Worm (Caenorhabditis elegans) whole organism, young adult: ENCODE results near the gene F10E7.1.

Source experiments
- B0261.1 ChIP-seq: sonication (generic microtip); optimal IDR thresholded peaks from 2 replicates; lab custom pipeline; 2016; ENCODE audit warnings: mild to moderate bottlenecking, missing genetic modification characterization, moderate library complexity, missing compliant biosample characterization
- C17E4.6 ChIP-seq: fragments of 200-800 bp; sonication (Bioruptor generic); IDR thresholded peaks from 2 replicates; pipeline ENCODE4 v1.3.6; 2022; ENCODE audit warnings: missing genetic modification reagents, missing genetic modification characterization, missing compliant biosample characterization
- F52B5.7 ChIP-seq: sonication (generic microtip); optimal IDR thresholded peaks from 2 replicates; lab custom pipeline; 2016; ENCODE audit warnings: mild to moderate bottlenecking, missing genetic modification characterization, missing compliant biosample characterization
- F57C9.4 ChIP-seq: sonication (generic microtip); optimal IDR thresholded peaks from 2 replicates; lab custom pipeline; 2017; ENCODE audit warnings: mild to moderate bottlenecking, missing genetic modification characterization, missing compliant biosample characterization
- K12H6.12 ChIP-seq: fragments of 200-800 bp; sonication (Bioruptor generic); optimal IDR thresholded peaks from 2 replicates; lab custom pipeline; 2018; ENCODE audit warnings: mild to moderate bottlenecking, missing genetic modification characterization, missing compliant biosample characterization
- T07F8.4 ChIP-seq: sonication (generic microtip); optimal IDR thresholded peaks from 2 replicates; lab custom pipeline; 2016; ENCODE audit warnings: mild to moderate bottlenecking, missing genetic modification characterization, moderate library complexity, missing compliant biosample characterization
- athp-1 ChIP-seq: sonication (generic microtip); optimal IDR thresholded peaks from 2 replicates; lab custom pipeline; 2017; ENCODE audit warnings: mild to moderate bottlenecking, missing genetic modification characterization, missing compliant biosample characterization
- attf-5 ChIP-seq: fragments of 200-800 bp; sonication (Bioruptor generic); optimal IDR thresholded peaks from 2 replicates; lab custom pipeline; 2018; ENCODE audit warnings: mild to moderate bottlenecking, missing genetic modification characterization, missing compliant biosample characterization
- bed-1 ChIP-seq: fragments of 200-800 bp; sonication (Bioruptor generic); IDR thresholded peaks from 2 replicates; pipeline ENCODE4 v1.3.6; 2022; ENCODE audit warnings: missing genetic modification reagents, missing genetic modification characterization, missing compliant biosample characterization
- ccch-3 ChIP-seq: fragments of 200-800 bp; sonication (Bioruptor generic); optimal IDR thresholded peaks from 2 replicates; lab custom pipeline; 2018; ENCODE audit warnings: mild to moderate bottlenecking, missing genetic modification characterization, missing compliant biosample characterization
- cebp-1 ChIP-seq, 2 experiments: fragments of 200-800 bp in 1 of 2; sonication (Bioruptor generic) in 1 of 2; sonication (generic microtip) in 1 of 2; IDR thresholded peaks in 1 of 2; optimal IDR thresholded peaks in 1 of 2; 2 replicates each; pipeline versions ENCODE4 v1.3.6 to Lab custom; 2017 to 2022; ENCODE audit warnings: missing compliant biosample characterization in 2 of 2, missing genetic modification characterization in 2 of 2, mild to moderate bottlenecking in 1 of 2, missing genetic modification reagents in 1 of 2, moderate library complexity in 1 of 2
- cebp-2 ChIP-seq: fragments of 200-800 bp; sonication (Bioruptor generic); IDR thresholded peaks from 2 replicates; pipeline ENCODE4 v1.3.6; 2022; ENCODE audit warnings: missing genetic modification characterization, missing compliant biosample characterization
- ceh-79 ChIP-seq: sonication (generic microtip); optimal IDR thresholded peaks from 2 replicates; lab custom pipeline; 2017; ENCODE audit warnings: mild to moderate bottlenecking, missing genetic modification characterization, missing compliant biosample characterization
- ceh-91 ChIP-seq: fragments of 200-800 bp; sonication (Bioruptor generic); IDR thresholded peaks from 2 replicates; pipeline ENCODE4 v1.3.6; 2022; ENCODE audit warnings: missing genetic modification reagents, missing genetic modification characterization, missing compliant biosample characterization
- die-1 ChIP-seq: sonication (generic microtip); optimal IDR thresholded peaks from 2 replicates; lab custom pipeline; 2016; ENCODE audit warnings: missing genotype, mild to moderate bottlenecking, missing genetic modification characterization, missing compliant biosample characterization
- dpl-1 ChIP-seq: fragments of 150-350 bp; optimal IDR thresholded peaks from 2 replicates; lab custom pipeline; 2014; ENCODE audit warnings: missing biosample characterization, missing genetic modification reagents, missing genetic modification characterization
- hlh-12 ChIP-seq: sonication (generic microtip); optimal IDR thresholded peaks from 2 replicates; lab custom pipeline; 2016; ENCODE audit warnings: missing genetic modification characterization, missing compliant biosample characterization
- hsf-1 ChIP-seq: fragments of 200-800 bp; sonication (Bioruptor generic); IDR thresholded peaks from 2 replicates; pipeline ENCODE4 v1.3.6; 2022; ENCODE audit warnings: missing genetic modification reagents, missing genetic modification characterization, missing compliant biosample characterization
- lin-26 ChIP-seq: fragments of 200-800 bp; sonication (Bioruptor generic); IDR thresholded peaks from 2 replicates; pipeline ENCODE4 v1.3.6; 2022; ENCODE audit warnings: missing genetic modification reagents, missing genetic modification characterization, missing compliant biosample characterization
- lir-1 ChIP-seq: fragments of 200-800 bp; sonication (Bioruptor generic); conservative IDR thresholded peaks from 2 replicates; pipeline ENCODE4 v1.3.6; 2022; ENCODE audit warnings: missing genetic modification reagents, missing genetic modification characterization, missing compliant biosample characterization
- lsl-1 ChIP-seq: fragments of 200-800 bp; sonication (Bioruptor generic); optimal IDR thresholded peaks from 2 replicates; lab custom pipeline; 2018; ENCODE audit warnings: mild to moderate bottlenecking, missing genetic modification characterization, moderate library complexity, missing compliant biosample characterization
- madf-3 ChIP-seq: fragments of 200-800 bp; sonication (Bioruptor generic); IDR thresholded peaks from 2 replicates; pipeline ENCODE4 v1.3.6; 2022; ENCODE audit warnings: missing genetic modification reagents, missing genetic modification characterization, missing compliant biosample characterization
- madf-6 ChIP-seq: fragments of 200-800 bp; sonication (Bioruptor generic); IDR thresholded peaks from 2 replicates; pipeline ENCODE4 v1.3.6; 2022; ENCODE audit warnings: missing genetic modification reagents, missing genetic modification characterization, missing compliant biosample characterization
- madf-8 ChIP-seq: fragments of 200-800 bp; sonication (Bioruptor generic); conservative IDR thresholded peaks from 2 replicates; pipeline ENCODE4 v1.3.6; 2022; ENCODE audit warnings: missing genetic modification reagents, missing genetic modification characterization, missing compliant biosample characterization
- mel-28 ChIP-seq: sonication (generic microtip); optimal IDR thresholded peaks from 2 replicates; lab custom pipeline; 2016; ENCODE audit warnings: borderline replicate concordance, mild to moderate bottlenecking, missing genetic modification characterization, missing compliant biosample characterization
- nfya-2 ChIP-seq: fragments of 200-800 bp; sonication (Bioruptor generic); IDR thresholded peaks from 2 replicates; pipeline ENCODE4 v1.3.6; 2022; ENCODE audit warnings: missing genetic modification reagents, missing genetic modification characterization, missing compliant biosample characterization
- nhr-179 ChIP-seq: sonication (generic microtip); optimal IDR thresholded peaks from 2 replicates; lab custom pipeline; 2016; ENCODE audit warnings: mild to moderate bottlenecking, missing genetic modification characterization, missing compliant biosample characterization
- repo-1 ChIP-seq: sonication (generic microtip); optimal IDR thresholded peaks from 2 replicates; lab custom pipeline; 2017; ENCODE audit warnings: mild to moderate bottlenecking, missing genetic modification characterization, missing compliant biosample characterization
- sdz-38 ChIP-seq: sonication (generic microtip); optimal IDR thresholded peaks from 2 replicates; lab custom pipeline; 2016; ENCODE audit warnings: missing genotype, missing genetic modification characterization, missing compliant biosample characterization
- sea-2 ChIP-seq: fragments of 200-800 bp; sonication (Bioruptor generic); IDR thresholded peaks from 2 replicates; pipeline ENCODE4 v1.3.6; 2022; ENCODE audit warnings: missing genetic modification characterization, missing compliant biosample characterization
- snpc-1.1 ChIP-seq: sonication (generic microtip); optimal IDR thresholded peaks from 2 replicates; lab custom pipeline; 2017; ENCODE audit warnings: missing genetic modification characterization, mild to moderate bottlenecking, missing compliant biosample characterization, antibody characterized with exemption, moderate library complexity, missing genotype, missing genetic modification reagents; ENCODE audit not compliant: insufficient read depth
- somi-1 ChIP-seq: fragments of 200-800 bp; sonication (Bioruptor generic); optimal IDR thresholded peaks from 2 replicates; lab custom pipeline; 2018; ENCODE audit warnings: mild to moderate bottlenecking, missing genetic modification characterization, missing compliant biosample characterization
- tbx-9 ChIP-seq: sonication (generic microtip); optimal IDR thresholded peaks from 2 replicates; lab custom pipeline; 2016; ENCODE audit warnings: borderline replicate concordance, missing genetic modification characterization, inconsistent platforms, missing compliant biosample characterization
- tlf-1 ChIP-seq: fragments of 200-800 bp; sonication (Bioruptor generic); optimal IDR thresholded peaks from 2 replicates; lab custom pipeline; 2018; ENCODE audit warnings: mild to moderate bottlenecking, missing genetic modification characterization, missing compliant biosample characterization
- unc-130 ChIP-seq: sonication (generic microtip); optimal IDR thresholded peaks from 2 replicates; lab custom pipeline; 2016; ENCODE audit warnings: missing genetic modification reagents, missing genetic modification characterization, missing compliant biosample characterization
- ztf-22 ChIP-seq: fragments of 200-800 bp; sonication (Bioruptor generic); optimal IDR thresholded peaks from 2 replicates; lab custom pipeline; 2018; ENCODE audit warnings: mild to moderate bottlenecking, missing genetic modification characterization, moderate library complexity, missing compliant biosample characterization
- ztf-28 ChIP-seq: fragments of 200-800 bp; sonication (Bioruptor generic); IDR thresholded peaks from 2 replicates; pipeline ENCODE4 v1.3.6; 2022; ENCODE audit warnings: missing genetic modification reagents, missing genetic modification characterization, missing compliant biosample characterization
- ztf-3 ChIP-seq: fragments of 200-800 bp; sonication (Bioruptor generic); optimal IDR thresholded peaks from 2 replicates; lab custom pipeline; 2018; ENCODE audit warnings: mild to moderate bottlenecking, missing genetic modification characterization, missing compliant biosample characterization

F10E7.1 gene

ce11 chrII:7147550-7147949 lies 21.0 kb downstream of the F10E7.1 start (continued):
- TF ChIP-seq cebp-2 (GFP tag; lab: Robert Waterston, UW) (no peak), T07F8.4 (tag; lab: Kevin White, UChicago) (no peak), bed-1 (GFP tag; lab: Robert Waterston, UW) (no peak), K12H6.12 (tag; lab: Kevin White, UChicago) (no peak), hlh-12 (tag; lab: Kevin White, UChicago) (no peak), mel-28 (tag; lab: Kevin White, UChicago) (no peak), die-1 (tag; lab: Kevin White, UChicago) (no peak), nfya-2 (GFP tag; lab: Robert Waterston, UW) (no peak), ztf-28 (GFP tag; lab: Robert Waterston, UW) (no peak), ztf-22 (GFP tag; lab: Kevin White, UChicago) (no peak), F52B5.7 (tag; lab: Kevin White, UChicago) (no peak), C17E4.6 (GFP tag; lab: Robert Waterston, UW) (no peak), dpl-1 (GFP tag; lab: Kevin White, UChicago) (no peak), ceh-91 (GFP tag; lab: Robert Waterston, UW) (peak; percentile 78), repo-1 (tag; lab: Kevin White, UChicago) (no peak), snpc-1.1 (peak; percentile 65), sea-2 (GFP tag; lab: Robert Waterston, UW) (no peak), lsl-1 (peak; percentile 84), cebp-1 (GFP tag; IDR thresholded peaks at IDR 0.05; lab: Robert Waterston, UW) (no peak), cebp-1 (tag; optimal IDR thresholded peaks at IDR 0.05; lab: Kevin White, UChicago) (no peak), lin-26 (GFP tag; lab: Robert Waterston, UW) (no peak), madf-6 (no peak), attf-5 (GFP tag; lab: Kevin White, UChicago) (peak; percentile 68), unc-130 (GFP tag; lab: Kevin White, UChicago) (no peak), somi-1 (GFP tag; lab: Kevin White, UChicago) (no peak), F57C9.4 (no peak), nhr-179 (tag; lab: Kevin White, UChicago) (no peak), madf-3 (GFP tag; lab: Robert Waterston, UW) (no peak), athp-1 (tag; lab: Kevin White, UChicago) (no peak)
- TF ChIP-seq, all 124 proteins: peak for 28

DNA sequence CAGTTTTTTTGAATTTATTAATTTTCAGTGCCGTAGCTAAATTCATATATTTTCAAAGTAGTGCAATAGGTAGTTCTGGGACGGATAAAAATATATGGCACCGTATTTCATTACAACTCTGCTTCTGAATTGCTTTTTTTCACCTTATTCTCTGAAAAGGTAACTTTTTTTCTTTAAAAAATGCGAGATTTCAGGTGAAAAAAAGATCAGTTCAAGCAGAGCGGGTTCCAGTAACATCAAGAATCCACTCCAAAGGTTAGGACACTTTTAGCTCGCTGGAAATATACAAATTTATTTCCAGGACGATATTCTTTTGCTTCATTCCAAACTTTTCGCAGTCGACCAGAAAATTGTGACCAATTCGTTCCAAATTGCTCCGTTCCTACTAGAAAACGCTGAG lies 21.5 kb downstream of the F10E7.1 start, which contains the start of gene T07F8.1:
Gene T07F8.1 (plus strand): TSS at position 301 of the 400 bp plus-strand sequence.
- TF ChIP-seq lir-1 (no peak), sdz-38 (tag; lab: Kevin White, UChicago) (no peak), madf-8 (GFP tag; lab: Robert Waterston, UW) (no peak), B0261.1 (no peak), hsf-1 (GFP tag; lab: Robert Waterston, UW) (no peak), ztf-3 (GFP tag; lab: Kevin White, UChicago) (no peak), ccch-3 (GFP tag; lab: Kevin White, UChicago) (no peak), ceh-79 (tag; lab: Kevin White, UChicago) (no peak), cebp-1 (GFP tag; IDR thresholded peaks at IDR 0.05; lab: Robert Waterston, UW) (no peak), cebp-1 (tag; optimal IDR thresholded peaks at IDR 0.05; lab: Kevin White, UChicago) (no peak), tbx-9 (tag; lab: Kevin White, UChicago) (no peak), tlf-1 (no peak)
